Fruit fly (Drosophila melanogaster) whole organism, prepupa: ENCODE data around the gene fry.

Source experiments
- CG3919 ChIP-seq: fragments of 200-800 bp; sonication (Bioruptor generic); optimal IDR thresholded peaks from 3 replicates; lab custom pipeline; 2016; ENCODE audit warnings: missing biosample characterization, missing genetic modification characterization
- CG6808 ChIP-seq: fragments of 200-800 bp; sonication (Bioruptor generic); optimal IDR thresholded peaks from 3 replicates; lab custom pipeline; 2017; ENCODE audit warnings: missing biosample characterization, missing genetic modification characterization, mild to moderate bottlenecking, moderate library complexity, missing genetic modification reagents
- Eip78C ChIP-seq: fragments of 200-800 bp; sonication (Bioruptor generic); peaks from one replicate; lab custom pipeline; 2016; ENCODE audit warnings: missing biosample characterization, missing genetic modification characterization
- Gug ChIP-seq: fragments of 200-800 bp; sonication (Bioruptor generic); IDR thresholded peaks from 2 replicates; pipeline ENCODE4 v1.3.6; 2022; ENCODE audit warnings: missing biosample characterization, missing genetic modification characterization
- OdsH ChIP-seq: fragments of 200-800 bp; sonication (Bioruptor generic); optimal IDR thresholded peaks from 3 replicates; lab custom pipeline; 2016; ENCODE audit warnings: missing biosample characterization, missing genetic modification characterization

- no peak for TF ChIP-seq Eip78C
- no peak for TF ChIP-seq OdsH
- TF ChIP-seq Gug (GFP tag; lab: Robert Waterston, UW) = no peak
- no peak for TF ChIP-seq CG3919 (GFP tag; lab: Kevin White, UChicago)
- TF ChIP-seq CG6808 (GFP tag; lab: Kevin White, UChicago) = no peak
These were observed 24.6 kb upstream of the fry start, which contains the start of gene CG6761 for dm6 chr3L:9703495-9703894.
